Fruit fly (Drosophila melanogaster) whole organism, embryonic: ENCODE results near the gene CG5388.

ENCODE experiments used
- BEAF-32 ChIP-seq: fragments of 200-800 bp; sonication (Bioruptor generic); optimal IDR thresholded peaks from 3 replicates; lab custom pipeline; 2017; ENCODE audit warnings: missing biosample characterization, missing genetic modification characterization, mild to moderate bottlenecking, moderate library complexity, missing genetic modification reagents
- Bgb ChIP-seq: fragments of 200-800 bp; sonication (Bioruptor generic); IDR thresholded peaks from 2 replicates; pipeline ENCODE4 v1.3.6; 2022; ENCODE audit warnings: missing biosample characterization, missing genetic modification characterization; ENCODE audit not compliant: partially characterized antibody
- CG10209 ChIP-seq: fragments of 200-800 bp; sonication (Bioruptor generic); optimal IDR thresholded peaks from 3 replicates; lab custom pipeline; 2017; ENCODE audit warnings: missing biosample characterization, mild to moderate bottlenecking, missing genetic modification characterization, missing genetic modification reagents
- CG10267 ChIP-seq: fragments of 200-800 bp; sonication (Bioruptor generic); optimal IDR thresholded peaks from 2 replicates; lab custom pipeline; 2018; ENCODE audit warnings: missing biosample characterization, mild to moderate bottlenecking, missing genetic modification characterization, moderate library complexity
- CG10321 ChIP-seq: fragments of 200-800 bp; sonication (Bioruptor generic); IDR thresholded peaks from 2 replicates; pipeline ENCODE4 v1.3.6; 2022; ENCODE audit warnings: missing biosample characterization, missing genetic modification characterization
- CG11456 ChIP-seq: fragments of 200-800 bp; sonication (Bioruptor generic); IDR thresholded peaks from 3 replicates; pipeline ENCODE4 v1.3.6; 2022; ENCODE audit warnings: missing biosample characterization, missing genetic modification characterization
- CG13287 ChIP-seq: fragments of 200-800 bp; sonication (Bioruptor generic); IDR thresholded peaks from 2 replicates; pipeline ENCODE4 v1.3.6; 2022; ENCODE audit warnings: missing biosample characterization, missing genetic modification characterization; ENCODE audit not compliant: partially characterized antibody
- CG13775 ChIP-seq: fragments of 200-800 bp; sonication (Bioruptor generic); optimal IDR thresholded peaks from 3 replicates; lab custom pipeline; 2017; ENCODE audit warnings: missing biosample characterization, mild to moderate bottlenecking, missing genetic modification characterization
- CG14710 ChIP-seq: fragments of 200-800 bp; sonication (Bioruptor generic); optimal IDR thresholded peaks from 3 replicates; lab custom pipeline; 2019; ENCODE audit warnings: missing biosample characterization, mild to moderate bottlenecking, missing genetic modification characterization, moderate library complexity
- CG14860 ChIP-seq: fragments of 200-800 bp; sonication (Bioruptor generic); IDR thresholded peaks from 3 replicates; pipeline ENCODE4 v1.3.6; 2022; ENCODE audit warnings: missing biosample characterization, missing genetic modification characterization; ENCODE audit not compliant: partially characterized antibody
- CG1603 ChIP-seq: fragments of 200-800 bp; sonication (Bioruptor generic); optimal IDR thresholded peaks from 2 replicates; lab custom pipeline; 2019; ENCODE audit warnings: missing biosample characterization, mild to moderate bottlenecking, missing genetic modification characterization, moderate library complexity
- CG16813 ChIP-seq: fragments of 200-800 bp; sonication (Bioruptor generic); IDR thresholded peaks from 3 replicates; pipeline ENCODE4 v1.3.6; 2022; ENCODE audit warnings: missing biosample characterization, missing genetic modification characterization; ENCODE audit not compliant: partially characterized antibody
- CG17186 ChIP-seq: fragments of 200-800 bp; sonication (Bioruptor generic); optimal IDR thresholded peaks from 3 replicates; lab custom pipeline; 2017; ENCODE audit warnings: missing biosample characterization, missing genetic modification reagents, missing genetic modification characterization
- CG17361 ChIP-seq: fragments of 200-800 bp; sonication (Bioruptor generic); IDR thresholded peaks from 3 replicates; pipeline ENCODE4 v1.3.6; 2022; ENCODE audit warnings: missing biosample characterization, missing genetic modification characterization
- CG17912 ChIP-seq: fragments of 200-800 bp; sonication (Bioruptor generic); optimal IDR thresholded peaks from 2 replicates; lab custom pipeline; 2018; ENCODE audit warnings: missing biosample characterization, mild to moderate bottlenecking, missing genetic modification characterization
- CG2712 ChIP-seq: fragments of 200-800 bp; optimal IDR thresholded peaks from 3 replicates; lab custom pipeline; 2019; ENCODE audit warnings: missing biosample characterization, mild to moderate bottlenecking, missing genetic modification characterization, moderate library complexity
- CG30403 ChIP-seq: fragments of 200-800 bp; sonication (Bioruptor generic); optimal IDR thresholded peaks from 3 replicates; lab custom pipeline; 2016; ENCODE audit warnings: missing biosample characterization, missing genetic modification characterization
- CG34224 ChIP-seq: fragments of 200-800 bp; sonication (Bioruptor generic); IDR thresholded peaks from 3 replicates; pipeline ENCODE4 v1.3.6; 2022; ENCODE audit warnings: missing biosample characterization, missing genetic modification characterization; ENCODE audit not compliant: partially characterized antibody
- CG6175 ChIP-seq: fragments of 200-800 bp; sonication (Bioruptor generic); IDR thresholded peaks from 3 replicates; pipeline ENCODE4 v1.3.6; 2022; ENCODE audit warnings: missing biosample characterization, missing genetic modification characterization
- CG6791 ChIP-seq: fragments of 200-800 bp; sonication (Bioruptor generic); IDR thresholded peaks from 3 replicates; pipeline ENCODE4 v1.3.6; 2022; ENCODE audit warnings: missing biosample characterization, missing genetic modification characterization; ENCODE audit not compliant: partially characterized antibody
- CG7372 ChIP-seq: fragments of 200-800 bp; sonication (Bioruptor generic); IDR thresholded peaks from 2 replicates; pipeline ENCODE4 v1.3.6; 2022; ENCODE audit warnings: missing biosample characterization, missing genetic modification characterization
- CG7963 ChIP-seq: fragments of 200-800 bp; sonication (Bioruptor generic); IDR thresholded peaks from 3 replicates; pipeline ENCODE4 v1.3.6; 2022; ENCODE audit warnings: missing biosample characterization, missing genetic modification characterization; ENCODE audit not compliant: partially characterized antibody
- CTCF ChIP-seq: fragments of 200-800 bp; sonication (Bioruptor generic); optimal IDR thresholded peaks from 2 replicates; lab custom pipeline; 2017; ENCODE audit warnings: missing biosample characterization, mild to moderate bottlenecking, missing genetic modification characterization, moderate library complexity
- Dll ChIP-seq: fragments of 200-800 bp; sonication (Bioruptor generic); IDR thresholded peaks from 4 replicates; pipeline ENCODE4 v1.3.6; 2022; ENCODE audit warnings: missing biosample characterization, missing genetic modification characterization; ENCODE audit not compliant: partially characterized antibody
- Doc3 ChIP-seq: fragments of 200-800 bp; sonication (Bioruptor generic); IDR thresholded peaks from 3 replicates; pipeline ENCODE4 v1.3.6; 2022; ENCODE audit warnings: missing biosample characterization, missing genetic modification characterization; ENCODE audit not compliant: partially characterized antibody
- Dp ChIP-seq: fragments of 200-800 bp; sonication (Bioruptor generic); optimal IDR thresholded peaks from 2 replicates; lab custom pipeline; 2018; ENCODE audit warnings: missing biosample characterization, mild to moderate bottlenecking, missing genetic modification characterization, moderate library complexity
- Dref ChIP-seq: fragments of 200-800 bp; sonication (Bioruptor generic); IDR thresholded peaks from 2 replicates; pipeline ENCODE4 v1.3.6; 2022; ENCODE audit warnings: missing biosample characterization, missing genetic modification characterization
- E2f2 ChIP-seq: fragments of 200-800 bp; sonication (Bioruptor generic); IDR thresholded peaks from 2 replicates; pipeline ENCODE4 v1.3.6; 2022; ENCODE audit warnings: missing biosample characterization, missing genetic modification characterization
- Eip74EF ChIP-seq, 2 experiments: fragments of 200-800 bp in 1 of 2; fragments of >200 bp in 1 of 2; sonication (Bioruptor generic) in 1 of 2; optimal IDR thresholded peaks; 2 replicates each; lab custom pipeline; 2017 to 2019; ENCODE audit warnings: missing biosample characterization in 2 of 2, missing genetic modification characterization in 2 of 2, mild to moderate bottlenecking in 1 of 2, moderate library complexity in 1 of 2
- MBD-R2 ChIP-seq: fragments of 200-800 bp; sonication (Bioruptor generic); IDR thresholded peaks from 2 replicates; pipeline ENCODE4 v1.3.6; 2022; ENCODE audit warnings: missing biosample characterization, missing genetic modification characterization
- Opbp ChIP-seq: fragments of 200-800 bp; sonication (Bioruptor generic); IDR thresholded peaks from 3 replicates; pipeline ENCODE4 v1.3.6; 2022; ENCODE audit warnings: missing biosample characterization, missing genetic modification characterization; ENCODE audit not compliant: partially characterized antibody
- Ravus ChIP-seq: fragments of 200-800 bp; sonication (Bioruptor generic); IDR thresholded peaks from 2 replicates; pipeline ENCODE4 v1.3.6; 2022; ENCODE audit warnings: missing biosample characterization, missing genetic modification characterization
- Scr ChIP-seq: fragments of 200-800 bp; sonication (Bioruptor generic); IDR thresholded peaks from 2 replicates; pipeline ENCODE4 v1.3.6; 2022; ENCODE audit warnings: missing biosample characterization, missing genetic modification characterization; ENCODE audit not compliant: partially characterized antibody
- Sry-δ ChIP-seq: fragments of 200-800 bp; sonication (Bioruptor generic); optimal IDR thresholded peaks from 2 replicates; lab custom pipeline; 2016; ENCODE audit warnings: missing biosample characterization, missing genetic modification characterization
- Xrp1 ChIP-seq: fragments of 200-800 bp; sonication (Bioruptor generic); IDR thresholded peaks from 2 replicates; pipeline ENCODE4 v1.3.6; 2022; ENCODE audit warnings: missing biosample characterization, missing genetic modification characterization
- amos ChIP-seq: fragments of 200-800 bp; sonication (Bioruptor generic); IDR thresholded peaks from 2 replicates; pipeline ENCODE4 v1.3.6; 2022; ENCODE audit warnings: missing biosample characterization, missing genetic modification characterization; ENCODE audit not compliant: partially characterized antibody
- ase ChIP-seq: fragments of 200-800 bp; sonication (Bioruptor generic); IDR thresholded peaks from 3 replicates; pipeline ENCODE4 v1.3.6; 2022; ENCODE audit warnings: missing biosample characterization, missing genetic modification characterization
- chinmo ChIP-seq: fragments of 200-800 bp; sonication (Bioruptor generic); IDR thresholded peaks from 4 replicates; pipeline ENCODE4 v1.3.6; 2022; ENCODE audit warnings: missing biosample characterization, missing genetic modification characterization; ENCODE audit not compliant: partially characterized antibody
- dmrt11E ChIP-seq: fragments of 200-800 bp; sonication (Bioruptor generic); optimal IDR thresholded peaks from 3 replicates; lab custom pipeline; 2018; ENCODE audit warnings: missing biosample characterization, mild to moderate bottlenecking, missing genetic modification characterization, moderate library complexity
- gcm2 ChIP-seq: fragments of 200-800 bp; sonication (Bioruptor generic); optimal IDR thresholded peaks from 2 replicates; lab custom pipeline; 2016; ENCODE audit warnings: missing biosample characterization, missing genetic modification characterization
- hb ChIP-seq: fragments of 200-800 bp; sonication (Bioruptor generic); IDR thresholded peaks from 3 replicates; pipeline ENCODE4 v1.3.6; 2022; ENCODE audit warnings: missing biosample characterization, missing genetic modification characterization; ENCODE audit not compliant: partially characterized antibody
- sens ChIP-seq: fragments of 200-800 bp; sonication (Bioruptor generic); peaks from one replicate; lab custom pipeline; 2016; ENCODE audit warnings: missing biosample characterization, missing genetic modification characterization
- sna ChIP-seq: fragments of 200-800 bp; sonication (Bioruptor generic); IDR thresholded peaks from 2 replicates; pipeline ENCODE4 v1.3.6; 2022; ENCODE audit warnings: missing biosample characterization, missing genetic modification characterization; ENCODE audit not compliant: partially characterized antibody
- sqz ChIP-seq: fragments of 200-800 bp; sonication (Bioruptor generic); optimal IDR thresholded peaks from 3 replicates; lab custom pipeline; 2018; ENCODE audit warnings: missing biosample characterization, mild to moderate bottlenecking, missing genetic modification characterization
- stwl ChIP-seq: fragments of 200-800 bp; sonication (Bioruptor generic); optimal IDR thresholded peaks from 3 replicates; lab custom pipeline; 2018; ENCODE audit warnings: missing biosample characterization, mild to moderate bottlenecking, missing genetic modification characterization, moderate library complexity
- tna ChIP-seq: fragments of 200-800 bp; sonication (Bioruptor generic); IDR thresholded peaks from 2 replicates; pipeline ENCODE4 v1.3.6; 2022; ENCODE audit warnings: missing biosample characterization, missing genetic modification characterization; ENCODE audit not compliant: partially characterized antibody
- trem ChIP-seq: fragments of 200-800 bp; optimal IDR thresholded peaks from 3 replicates; lab custom pipeline; 2019; ENCODE audit warnings: missing biosample characterization, mild to moderate bottlenecking, missing genetic modification characterization, moderate library complexity
- wor ChIP-seq: fragments of 200-800 bp; sonication (Bioruptor generic); IDR thresholded peaks from 2 replicates; pipeline ENCODE4 v1.3.6; 2022; ENCODE audit warnings: missing biosample characterization, missing genetic modification characterization
- zen2 ChIP-seq: fragments of 200-800 bp; sonication (Bioruptor generic); IDR thresholded peaks from 3 replicates; pipeline ENCODE4 v1.3.6; 2022; ENCODE audit warnings: missing biosample characterization, missing genetic modification characterization; ENCODE audit not compliant: partially characterized antibody

The CG5388 gene

DNA sequence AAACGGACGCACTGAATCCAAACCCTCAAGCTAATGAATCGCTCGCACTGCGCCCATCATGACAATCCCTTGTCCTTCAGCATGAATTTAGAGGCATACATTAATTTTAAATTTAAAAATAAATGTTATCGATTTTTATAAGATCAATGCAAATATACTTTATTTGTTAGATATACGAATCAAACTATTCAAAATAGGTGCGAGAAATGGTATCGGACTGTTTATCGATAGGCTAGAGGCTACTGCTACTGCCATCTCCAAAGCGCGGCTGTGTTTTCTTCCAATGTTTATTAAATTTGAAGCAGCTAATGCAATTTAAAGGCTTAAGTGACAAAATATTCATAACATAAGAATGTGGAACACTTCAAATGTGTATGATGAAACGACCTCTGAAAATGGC lies 41.0 kb upstream of the CG5388 start, which contains the start of gene CG43342 (continued):
- TF ChIP-seq Ravus (GFP tag; lab: Robert Waterston, UW) (no peak), gcm2 (GFP tag; lab: Kevin White, UChicago) (no peak), CG10321 (GFP tag; lab: Robert Waterston, UW) (no peak), CG11456 (GFP tag; lab: Robert Waterston, UW) (no peak), wor (GFP tag; lab: Robert Waterston, UW) (no peak), CG7372 (GFP tag; lab: Robert Waterston, UW) (no peak), amos (peak; percentile 77), CG17186 (GFP tag; lab: Kevin White, UChicago) (no peak), sna (GFP tag; lab: Robert Waterston, UW) (peak; percentile 81), CG13775 (GFP tag; lab: Kevin White, UChicago) (no peak), CG30403 (GFP tag; lab: Kevin White, UChicago) (no peak), sqz (GFP tag; lab: Kevin White, UChicago) (no peak), stwl (peak; percentile 73), CG34224 (GFP tag; lab: Robert Waterston, UW) (peak; percentile 84), MBD-R2 (GFP tag; lab: Robert Waterston, UW) (peak; percentile 59), sens (GFP tag; lab: Kevin White, UChicago) (peak; percentile 69), CG10209 (GFP tag; lab: Kevin White, UChicago) (no peak), Bgb (GFP tag; lab: Robert Waterston, UW) (peak; percentile 85), Eip74EF (GFP tag; optimal IDR thresholded peaks at IDR 0.05; lab: Kevin White, UChicago) (no peak), CG6791 (GFP tag; lab: Robert Waterston, UW) (peak; percentile 85), trem (peak; percentile 57), Sry-δ (GFP tag; lab: Kevin White, UChicago) (peak; percentile 82), CTCF (no peak), Dll (GFP tag; lab: Robert Waterston, UW) (peak; percentile 82), CG7963 (GFP tag; lab: Robert Waterston, UW) (peak; percentile 84), CG14710 (peak; percentile 9), Doc3 (GFP tag; lab: Robert Waterston, UW) (peak; percentile 80), Scr (GFP tag; lab: Robert Waterston, UW) (peak; percentile 78), CG1603 (peak; percentile 37), CG17912 (GFP tag; lab: Kevin White, UChicago) (no peak), chinmo (GFP tag; lab: Robert Waterston, UW) (peak; percentile 79; the same call in 1 of the 4 replicates), E2f2 (peak; percentile 84), zen2 (GFP tag; lab: Robert Waterston, UW) (peak; percentile 88), Dp (GFP tag; lab: Kevin White, UChicago) (peak; percentile 74), CG13287 (GFP tag; lab: Robert Waterston, UW) (peak; percentile 85), CG14860 (GFP tag; lab: Robert Waterston, UW) (peak; percentile 82), Dref (GFP tag; lab: Robert Waterston, UW) (peak; percentile 83), hb (GFP tag; lab: Robert Waterston, UW) (peak; percentile 82), CG16813 (GFP tag; lab: Robert Waterston, UW) (peak; percentile 75), CG17361 (GFP tag; lab: Robert Waterston, UW) (no peak), Opbp (peak; percentile 80; the same call in 2 of the 3 replicates), CG10267 (peak; percentile 6), CG6175 (GFP tag; lab: Robert Waterston, UW) (no peak), CG2712 (tag; lab: Kevin White, UChicago) (peak; percentile 46), ase (GFP tag; lab: Robert Waterston, UW) (no peak), Xrp1 (GFP tag; lab: Robert Waterston, UW) (no peak), dmrt11E (no peak), tna (GFP tag; lab: Robert Waterston, UW) (peak; percentile 89), BEAF-32 (GFP tag; lab: Kevin White, UChicago) (peak; percentile 72)
